Worm (Caenorhabditis elegans): ENCODE results near the gene clc-2.

- TF ChIP-seq unc-62 (GFP tag; optimal IDR thresholded peaks at IDR 0.05) (no peak), snpc-4 (tag; optimal IDR thresholded peaks at IDR 0.05) (no peak)
Measured at ce11 chrX:7416082-7416481, 15.2 kb upstream of the clc-2 start, which contains the start of gene C10A4.1.

Measured in whole organism, mixed stage, embryonic.